Worm (Caenorhabditis elegans) whole organism, L2 larva: ENCODE data around the gene nspb-11.

ENCODE experiments used
- C34F6.9 ChIP-seq: fragments of 150-350 bp; optimal IDR thresholded peaks from 2 replicates; lab custom pipeline; 2014; ENCODE audit warnings: missing biosample characterization, missing genetic modification characterization
- F13H6.1 ChIP-seq: sonication (generic microtip); optimal IDR thresholded peaks from 2 replicates; lab custom pipeline; 2016; ENCODE audit warnings: missing genetic modification characterization, missing compliant biosample characterization
- R02D3.7 ChIP-seq: fragments of 150-350 bp; optimal IDR thresholded peaks from 2 replicates; lab custom pipeline; 2014; ENCODE audit warnings: missing biosample characterization, missing genetic modification characterization
- ZK546.5 ChIP-seq: sonication (generic microtip); optimal IDR thresholded peaks from 2 replicates; lab custom pipeline; 2017; ENCODE audit warnings: missing biosample characterization, missing genetic modification characterization
- alr-1 ChIP-seq: fragments of 150-350 bp; optimal IDR thresholded peaks from 2 replicates; lab custom pipeline; 2014; ENCODE audit warnings: missing biosample characterization, missing genetic modification characterization
- lin-39 ChIP-seq: fragments of 150-350 bp; optimal IDR thresholded peaks from 2 replicates; lab custom pipeline; 2014; ENCODE audit warnings: missing biosample characterization, missing genetic modification reagents, missing genetic modification characterization
- nhr-11 ChIP-seq: fragments of 150-350 bp; optimal IDR thresholded peaks from 2 replicates; lab custom pipeline; 2014; ENCODE audit warnings: missing biosample characterization, missing genetic modification characterization
- nhr-23 ChIP-seq: fragments of 150-350 bp; optimal IDR thresholded peaks from 2 replicates; lab custom pipeline; 2014; ENCODE audit warnings: missing biosample characterization, missing genetic modification reagents, missing genetic modification characterization
- sem-4 ChIP-seq: fragments of 150-350 bp; optimal IDR thresholded peaks from 2 replicates; lab custom pipeline; 2014; ENCODE audit warnings: missing biosample characterization, missing genetic modification reagents, missing genetic modification characterization
- skn-1 ChIP-seq: sonication (generic microtip); optimal IDR thresholded peaks from 2 replicates; lab custom pipeline; 2017; ENCODE audit warnings: missing biosample characterization, missing genetic modification characterization
- snpc-4 ChIP-seq: fragments of 150-350 bp; optimal IDR thresholded peaks from 2 replicates; lab custom pipeline; 2014; ENCODE audit warnings: missing biosample characterization, missing genetic modification characterization
- unc-62 ChIP-seq: fragments of 150-350 bp; optimal IDR thresholded peaks from 2 replicates; lab custom pipeline; 2014; ENCODE audit warnings: missing biosample characterization, missing genetic modification reagents, missing genetic modification characterization
- ztf-4 ChIP-seq: fragments of 150-350 bp; optimal IDR thresholded peaks from 2 replicates; lab custom pipeline; 2014; ENCODE audit warnings: missing biosample characterization, missing genetic modification characterization

- TF ChIP-seq skn-1 (tag; lab: Kevin White, UChicago) (no peak), lin-39 (tag; lab: Kevin White, UChicago) (no peak), ZK546.5 (tag; lab: Kevin White, UChicago) (no peak), C34F6.9 (tag; lab: Kevin White, UChicago) (no peak), nhr-11 (no peak), unc-62 (GFP tag; lab: Kevin White, UChicago) (no peak), ztf-4 (tag; lab: Kevin White, UChicago) (no peak), R02D3.7 (tag; lab: Kevin White, UChicago) (no peak), sem-4 (tag; lab: Kevin White, UChicago) (no peak), alr-1 (tag; lab: Kevin White, UChicago) (no peak), snpc-4 (tag; lab: Kevin White, UChicago) (no peak), nhr-23 (tag; lab: Kevin White, UChicago) (no peak), F13H6.1 (tag; lab: Kevin White, UChicago) (no peak)
These were observed 28.1 kb downstream of the nspb-11 start, which contains the start of gene lips-9 for ce11 chrII:12935259-12935658.
